Fruit fly (Drosophila melanogaster) whole organism: ENCODE results near the gene Chpf.

Experiments used
- EcR ChIP-seq, 2 experiments: fragments of >200 bp; optimal IDR thresholded peaks; 2 replicates each; lab custom pipeline; 2017; ENCODE audit warnings: missing biosample characterization in 2 of 2, missing genetic modification characterization in 2 of 2, missing genetic modification reagents in 2 of 2
- psq ChIP-seq: fragments of >200 bp; optimal IDR thresholded peaks from 2 replicates; lab custom pipeline; 2017

DNA sequence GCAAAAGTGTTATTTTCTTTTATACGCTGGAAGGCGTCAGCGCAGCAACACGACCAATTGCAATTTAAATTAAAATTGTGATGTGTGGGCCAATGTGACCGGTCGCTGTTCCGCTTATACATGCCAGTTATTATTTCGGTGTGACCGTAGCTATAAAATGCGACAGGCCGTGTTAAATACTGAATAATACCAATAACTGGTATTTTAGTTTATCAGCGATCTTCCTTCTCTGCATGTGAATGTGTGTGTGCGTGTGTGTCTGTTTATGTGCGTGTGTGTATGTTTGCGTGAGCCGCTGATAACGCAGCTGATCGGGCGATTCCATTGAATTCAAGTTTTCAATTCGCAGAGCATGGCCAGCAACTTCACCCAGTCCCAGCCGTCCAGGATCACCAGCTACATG is 16.5 kb upstream of the Chpf start, which contains the start of the genes CG32638, CG15717 and MFS10:
- TF ChIP-seq psq (lab: Kevin White, UChicago) = no peak
- TF ChIP-seq EcR (GFP tag; optimal IDR thresholded peaks at IDR 0.05; lab: Kevin White, UChicago) = no peak
